Fruit fly (Drosophila melanogaster) whole organism, adult: Measurements from ENCODE around the gene CG34056.

Source experiments
- CG11617 ChIP-seq: fragments of 200-800 bp; sonication (Bioruptor generic); optimal IDR thresholded peaks from 2 replicates; lab custom pipeline; 2017; ENCODE audit warnings: mild to moderate bottlenecking, missing biosample characterization, missing genetic modification reagents, missing genetic modification characterization
- CG12768 ChIP-seq: fragments of 200-800 bp; sonication (Bioruptor generic); optimal IDR thresholded peaks from 2 replicates; lab custom pipeline; 2017; ENCODE audit warnings: missing biosample characterization, missing genetic modification characterization, mild to moderate bottlenecking, moderate library complexity, missing genetic modification reagents
- CG14711 ChIP-seq: fragments of 200-800 bp; sonication (Bioruptor generic); optimal IDR thresholded peaks from 2 replicates; lab custom pipeline; 2018; ENCODE audit warnings: missing biosample characterization, mild to moderate bottlenecking, missing genetic modification characterization, moderate library complexity
- CG1620 ChIP-seq: fragments of 200-800 bp; sonication (Bioruptor generic); optimal IDR thresholded peaks from 2 replicates; lab custom pipeline; 2016; ENCODE audit warnings: missing biosample characterization, missing genetic modification characterization
- CG33017 ChIP-seq: fragments of 200-800 bp; sonication (Bioruptor generic); optimal IDR thresholded peaks from 2 replicates; lab custom pipeline; 2018; ENCODE audit warnings: missing biosample characterization, mild to moderate bottlenecking, missing genetic modification characterization, moderate library complexity
- CG5204 ChIP-seq: fragments of 200-800 bp; sonication (Bioruptor generic); optimal IDR thresholded peaks from 2 replicates; lab custom pipeline; 2016; ENCODE audit warnings: missing biosample characterization, missing genetic modification characterization
- CG7045 ChIP-seq: fragments of 200-800 bp; sonication (Bioruptor generic); optimal IDR thresholded peaks from 2 replicates; lab custom pipeline; 2017; ENCODE audit warnings: missing biosample characterization, mild to moderate bottlenecking, missing genetic modification characterization
- CG7101 ChIP-seq: fragments of 200-800 bp; sonication (Bioruptor generic); optimal IDR thresholded peaks from 2 replicates; lab custom pipeline; 2018; ENCODE audit warnings: missing biosample characterization, mild to moderate bottlenecking, missing genetic modification characterization, moderate library complexity
- Clk ChIP-seq: fragments of 200-800 bp; sonication (Bioruptor generic); optimal IDR thresholded peaks from 2 replicates; lab custom pipeline; 2017; ENCODE audit warnings: missing biosample characterization, missing genetic modification characterization
- Crg-1 ChIP-seq: fragments of 200-800 bp; sonication (Bioruptor generic); optimal IDR thresholded peaks from 2 replicates; lab custom pipeline; 2016; ENCODE audit warnings: missing biosample characterization, missing genetic modification characterization
- Hr96 ChIP-seq: fragments of 200-800 bp; sonication (Bioruptor generic); optimal IDR thresholded peaks from 2 replicates; lab custom pipeline; 2016; ENCODE audit warnings: missing biosample characterization, missing genetic modification characterization
- Mnt ChIP-seq: fragments of 200-800 bp; sonication (Bioruptor generic); optimal IDR thresholded peaks from 2 replicates; lab custom pipeline; 2016; ENCODE audit warnings: missing biosample characterization, mild to moderate bottlenecking, missing genetic modification characterization
- bab1 ChIP-seq: fragments of 200-800 bp; sonication (Bioruptor generic); optimal IDR thresholded peaks from 3 replicates; lab custom pipeline; 2019; ENCODE audit warnings: missing biosample characterization, mild to moderate bottlenecking, missing genetic modification characterization, moderate library complexity
- cic ChIP-seq: fragments of 200-800 bp; sonication (Bioruptor generic); optimal IDR thresholded peaks from 2 replicates; lab custom pipeline; 2017; ENCODE audit warnings: missing biosample characterization, mild to moderate bottlenecking, missing genetic modification characterization, moderate library complexity
- cnc ChIP-seq, 2 experiments: fragments of >200 bp; optimal IDR thresholded peaks; 2 replicates each; lab custom pipeline; 2017
- kay ChIP-seq: fragments of 200-800 bp; sonication (Bioruptor generic); peaks from one replicate; lab custom pipeline; 2016; ENCODE audit warnings: missing biosample characterization, missing genetic modification characterization, borderline replicate concordance
- ovo ChIP-seq: fragments of 200-800 bp; sonication (Bioruptor generic); optimal IDR thresholded peaks from 2 replicates; lab custom pipeline; 2016; ENCODE audit warnings: missing biosample characterization, missing genetic modification characterization
- pad ChIP-seq: fragments of 200-800 bp; sonication (Bioruptor generic); optimal IDR thresholded peaks from 3 replicates; lab custom pipeline; 2017; ENCODE audit warnings: missing biosample characterization, missing genetic modification characterization, mild to moderate bottlenecking, moderate library complexity, missing genetic modification reagents
- tj ChIP-seq: fragments of 200-800 bp; sonication (Bioruptor generic); optimal IDR thresholded peaks from 3 replicates; lab custom pipeline; 2017; ENCODE audit warnings: missing biosample characterization, mild to moderate bottlenecking, missing genetic modification characterization, moderate library complexity
- toe ChIP-seq: fragments of 200-800 bp; sonication (Bioruptor generic); optimal IDR thresholded peaks from 2 replicates; lab custom pipeline; 2016; ENCODE audit warnings: missing biosample characterization, missing genetic modification characterization

Gene CG34056

dm6 chr3L:908508-909162 is 12.9 kb downstream of the CG34056 start, which contains the start of gene nerfin-1:
Gene nerfin-1 (plus strand): TSS chr3L:909112.
- TF ChIP-seq pad (GFP tag; lab: Kevin White, UChicago) (no peak), Mnt (no peak), CG7045 (GFP tag; lab: Kevin White, UChicago) (no peak), CG1620 (GFP tag; lab: Kevin White, UChicago) (no peak), ovo (GFP tag; lab: Kevin White, UChicago) (no peak), CG5204 (GFP tag; lab: Kevin White, UChicago) (no peak), tj (no peak)

- TF ChIP-seq Crg-1 (no peak), CG1620 (GFP tag; lab: Kevin White, UChicago) (no peak), CG7101 (tag; lab: Kevin White, UChicago) (no peak), CG7045 (GFP tag; lab: Kevin White, UChicago) (no peak), bab1 (GFP tag; lab: Kevin White, UChicago) (no peak), ovo (GFP tag; lab: Kevin White, UChicago) (no peak), CG14711 (no peak), toe (GFP tag; lab: Kevin White, UChicago) (no peak), CG11617 (GFP tag; lab: Kevin White, UChicago) (no peak), CG33017 (tag; lab: Kevin White, UChicago) (no peak), Clk (GFP tag; lab: Kevin White, UChicago) (no peak), cnc (optimal IDR thresholded peaks at IDR 0.05; lab: Kevin White, UChicago) (no peak), CG12768 (GFP tag; lab: Kevin White, UChicago) (no peak), cic (GFP tag; lab: Kevin White, UChicago) (no peak), Mnt (no peak), pad (GFP tag; lab: Kevin White, UChicago) (no peak), CG5204 (GFP tag; lab: Kevin White, UChicago) (no peak), kay (GFP tag; lab: Kevin White, UChicago) (no peak), Hr96 (GFP tag; lab: Kevin White, UChicago) (no peak)
Observed at dm6 chr3L:912406-913369, 16.9 kb downstream of the CG34056 start.

- TF ChIP-seq cnc (optimal IDR thresholded peaks at IDR 0.05; lab: Kevin White, UChicago) (no peak), CG1620 (GFP tag; lab: Kevin White, UChicago) (no peak), CG7101 (tag; lab: Kevin White, UChicago) (no peak)
Observed at dm6 chr3L:913682-914081, 17.9 kb downstream of the CG34056 start, which contains the start of gene Glut1. Gene Glut1 (plus strand): TSS chr3L:914074.

- no peak for TF ChIP-seq Crg-1
Observed at dm6 chr3L:914852-915251, 19.1 kb downstream of the CG34056 start.

dm6 chr3L:917225-917624 is 21.5 kb downstream of the CG34056 start:
- no peak for TF ChIP-seq CG12768 (GFP tag; lab: Kevin White, UChicago)
- TF ChIP-seq Hr96 (GFP tag; lab: Kevin White, UChicago): no peak
- no peak for TF ChIP-seq cic (GFP tag; lab: Kevin White, UChicago)
- TF ChIP-seq bab1 (GFP tag; lab: Kevin White, UChicago): no peak
- no peak for TF ChIP-seq kay (GFP tag; lab: Kevin White, UChicago)
- no peak for TF ChIP-seq toe (GFP tag; lab: Kevin White, UChicago)
- TF ChIP-seq CG1620 (GFP tag; lab: Kevin White, UChicago): no peak
- no peak for TF ChIP-seq pad (GFP tag; lab: Kevin White, UChicago)
- no peak for TF ChIP-seq CG5204 (GFP tag; lab: Kevin White, UChicago)
